Fruit fly (Drosophila melanogaster): ENCODE data around the gene nej.

nej gene

dm6 chrX:9652006-9652405, 34.9 kb downstream of the nej start (continued):
- no peak for TF ChIP-seq NK7.1 (GFP tag; optimal IDR thresholded peaks at IDR 0.05)
- 0 out of 2 replicates have a peak, but pooled peaks have one; percentile 48 for TF ChIP-seq Nf-YA (GFP tag; IDR thresholded peaks at IDR 0.05)
- no peak for TF ChIP-seq nom (GFP tag; optimal IDR thresholded peaks at IDR 0.05)
- TF ChIP-seq Dll (GFP tag; IDR thresholded peaks at IDR 0.05; ENCODE audit: partially characterized antibody): no peak
- peak; percentile 11 for TF ChIP-seq CG17802 (tag; optimal IDR thresholded peaks at IDR 0.05)
- TF ChIP-seq CG14014 (GFP tag; IDR thresholded peaks at IDR 0.05): peak; percentile 65; the same call in 1 of the 2 replicates
- peak; percentile 58 for TF ChIP-seq CG14441 (GFP tag; IDR thresholded peaks at IDR 0.05)
- TF ChIP-seq CG18262 (tag; optimal IDR thresholded peaks at IDR 0.05): peak; percentile 57
- no peak for TF ChIP-seq D19B (GFP tag; optimal IDR thresholded peaks at IDR 0.05)
- peak; percentile 58 for TF ChIP-seq CG11247 (GFP tag; IDR thresholded peaks at IDR 0.05)
- TF ChIP-seq ttk (GFP tag; IDR thresholded peaks at IDR 0.05): peak; percentile 73
- peak; percentile 1 for TF ChIP-seq Fer2 (tag; optimal IDR thresholded peaks at IDR 0.05)
- TF ChIP-seq CG12219 (GFP tag; optimal IDR thresholded peaks at IDR 0.05): peak; percentile 46
- TF ChIP-seq CG9609 (GFP tag; optimal IDR thresholded peaks at IDR 0.05): no peak
- TF ChIP-seq Adf1 (GFP tag; IDR thresholded peaks at IDR 0.05): no peak
- TF ChIP-seq CG6791 (GFP tag; IDR thresholded peaks at IDR 0.05; ENCODE audit: partially characterized antibody): no peak
- TF ChIP-seq zf30C (GFP tag; optimal IDR thresholded peaks at IDR 0.05): no peak
- TF ChIP-seq Hr51 (GFP tag; optimal IDR thresholded peaks at IDR 0.05): peak in 1 of 2 experiments; percentile 63
- no peak for TF ChIP-seq Myb (GFP tag; optimal IDR thresholded peaks at IDR 0.05)
- peak; percentile 18 for TF ChIP-seq CTCF (GFP tag; optimal IDR thresholded peaks at IDR 0.05)
- TF ChIP-seq lmd (GFP tag; IDR thresholded peaks at IDR 0.05): peak; percentile 52
- peak in 1 of 2 experiments; percentile 29 for TF ChIP-seq Eip74EF (GFP tag; optimal IDR thresholded peaks at IDR 0.05)
- no peak for TF ChIP-seq E2f1 (GFP tag; IDR thresholded peaks at IDR 0.05)
- TF ChIP-seq eve (GFP tag; optimal IDR thresholded peaks at IDR 0.05): peak in 1 of 2 experiments; percentile 77
- TF ChIP-seq gem (tag; optimal IDR thresholded peaks at IDR 0.05): peak; percentile 68
- TF ChIP-seq luna (GFP tag; optimal IDR thresholded peaks at IDR 0.05): no peak
- TF ChIP-seq pita (GFP tag; optimal IDR thresholded peaks at IDR 0.05): no peak
- TF ChIP-seq zfh2 (GFP tag; optimal IDR thresholded peaks at IDR 0.05): no peak
- no peak for TF ChIP-seq wek (GFP tag; optimal IDR thresholded peaks at IDR 0.05)
- peak; percentile 51 for TF ChIP-seq CG12391 (tag; optimal IDR thresholded peaks at IDR 0.05)
- TF ChIP-seq wor (GFP tag; IDR thresholded peaks at IDR 0.05): peak; percentile 58
- no peak for TF ChIP-seq CG7786 (GFP tag; optimal IDR thresholded peaks at IDR 0.05)
- TF ChIP-seq HLHmδ (GFP tag; optimal IDR thresholded peaks at IDR 0.05): no peak
- no peak for TF ChIP-seq CG10431 (GFP tag; optimal IDR thresholded peaks at IDR 0.05)
- TF ChIP-seq disco-r (GFP tag; optimal IDR thresholded peaks at IDR 0.05): no peak
- TF ChIP-seq CG15601 (tag; optimal IDR thresholded peaks at IDR 0.05): peak; percentile 44
- TF ChIP-seq kay (GFP tag; optimal IDR thresholded peaks at IDR 0.05): no peak
- TF ChIP-seq D (optimal IDR thresholded peaks at IDR 0.05): no peak
- peak; percentile 11 for TF ChIP-seq D (GFP tag; optimal IDR thresholded peaks at IDR 0.05)
- peak; percentile 92 for TF ChIP-seq oc (tag; optimal IDR thresholded peaks at IDR 0.05)
- no peak for TF ChIP-seq Stat92E (GFP tag; optimal IDR thresholded peaks at IDR 0.05)
- TF ChIP-seq cg (GFP tag; optimal IDR thresholded peaks at IDR 0.05): no peak
- TF ChIP-seq btn (GFP tag; optimal IDR thresholded peaks at IDR 0.05): no peak
- TF ChIP-seq CG10209 (GFP tag; optimal IDR thresholded peaks at IDR 0.05): peak; percentile 25
- peak; percentile 20; the same call in 1 of the 2 replicates for TF ChIP-seq CG10959 (GFP tag; IDR thresholded peaks at IDR 0.05)
- peak; percentile 67; the same call in 1 of the 3 replicates for TF ChIP-seq ken (GFP tag; IDR thresholded peaks at IDR 0.05)
- no peak for TF ChIP-seq ssp (GFP tag; IDR thresholded peaks at IDR 0.05)
- peak; percentile 8 for TF ChIP-seq CG16815 (GFP tag; optimal IDR thresholded peaks at IDR 0.05)
- TF ChIP-seq CoRest (tag; optimal IDR thresholded peaks at IDR 0.05): peak; percentile 49
- TF ChIP-seq Nf-YC (tag; optimal IDR thresholded peaks at IDR 0.05): no peak
- peak; percentile 49 for TF ChIP-seq CG17385 (GFP tag; optimal IDR thresholded peaks at IDR 0.05)

Data from whole organism, embryonic.